Fruit fly (Drosophila melanogaster): ENCODE data around the gene CG15536.

- TF ChIP-seq CG34367 (tag; optimal IDR thresholded peaks at IDR 0.05) (no peak), CG10348 (GFP tag; IDR thresholded peaks at IDR 0.05) (no peak), Pif1B (GFP tag; optimal IDR thresholded peaks at IDR 0.05) (no peak), EcR (GFP tag; optimal IDR thresholded peaks at IDR 0.05) (no peak), Pif1A (GFP tag; optimal IDR thresholded peaks at IDR 0.05) (no peak), gl (tag; optimal IDR thresholded peaks at IDR 0.05) (no peak), CG15710 (tag; optimal IDR thresholded peaks at IDR 0.05) (no peak), CG8301 (tag; optimal IDR thresholded peaks at IDR 0.05) (no peak), fd96Ca (GFP tag; IDR thresholded peaks at IDR 0.05) (no peak), CG8159 (tag; optimal IDR thresholded peaks at IDR 0.05) (no peak)
Measured at dm6 chr3R:30467062-30467461, 42.1 kb upstream of the CG15536 start.
